Worm (Caenorhabditis elegans) whole organism, L4 larva: ENCODE results near the gene R05G9.3.

Experiments
- F44E2.7 ChIP-seq: fragments of 200-800 bp; sonication (Bioruptor generic); IDR thresholded peaks from 2 replicates; pipeline ENCODE4 v2.1.2; 2022; ENCODE audit warnings: missing genetic modification characterization, missing compliant biosample characterization
- daf-8 ChIP-seq: fragments of 200-800 bp; sonication (Bioruptor generic); IDR thresholded peaks from 2 replicates; pipeline ENCODE4 v1.3.6; 2022; ENCODE audit warnings: missing genetic modification characterization, missing compliant biosample characterization
- egl-27 ChIP-seq: sonication (generic microtip); optimal IDR thresholded peaks from 3 replicates; lab custom pipeline; 2017; ENCODE audit warnings: missing biosample characterization, missing genetic modification reagents, missing genetic modification characterization
- fos-1 ChIP-seq: fragments of 150-350 bp; optimal IDR thresholded peaks from 2 replicates; lab custom pipeline; 2014; ENCODE audit warnings: missing biosample characterization, missing genetic modification characterization
- lir-3 ChIP-seq: sonication (generic microtip); optimal IDR thresholded peaks from 2 replicates; lab custom pipeline; 2016; ENCODE audit warnings: mild to moderate bottlenecking, missing genetic modification characterization, missing compliant biosample characterization
- mes-2 ChIP-seq: sonication (generic microtip); optimal IDR thresholded peaks from 2 replicates; lab custom pipeline; 2016; ENCODE audit warnings: missing genotype, mild to moderate bottlenecking, missing genetic modification characterization, missing compliant biosample characterization; ENCODE audit not compliant: poor library complexity, severe bottlenecking
- nhr-41 ChIP-seq: fragments of 200-800 bp; sonication (Bioruptor generic); IDR thresholded peaks from 2 replicates; pipeline ENCODE4 v1.3.6; 2022; ENCODE audit warnings: missing genetic modification reagents, missing genetic modification characterization, missing compliant biosample characterization
- snpc-4 ChIP-seq: fragments of 150-350 bp; optimal IDR thresholded peaks from 2 replicates; lab custom pipeline; 2014; ENCODE audit warnings: missing biosample characterization, missing genetic modification characterization

DNA sequence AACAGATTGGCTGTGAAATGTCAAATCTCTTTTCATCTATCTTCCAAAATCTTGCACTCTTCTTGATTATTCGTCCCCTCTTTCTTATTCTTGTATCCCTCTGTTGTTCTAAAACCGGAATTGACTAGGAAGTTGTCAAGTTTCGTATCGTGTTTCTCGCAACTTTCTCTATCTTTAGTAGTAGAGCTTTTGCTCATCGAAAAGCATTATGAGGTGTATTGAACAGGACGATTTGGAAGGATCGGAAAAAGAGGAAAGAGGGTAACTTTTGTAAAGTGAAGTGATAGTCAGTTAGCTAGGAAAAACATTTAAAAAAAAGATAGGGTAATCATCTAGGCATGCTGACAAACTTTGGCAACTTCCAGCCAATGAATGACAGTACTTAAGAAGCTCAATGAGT, 4.8 kb downstream of the R05G9.3 start:
- TF ChIP-seq egl-27 (tag; lab: Kevin White, UChicago) (no peak), mes-2 (tag; lab: Kevin White, UChicago) (no peak), daf-8 (GFP tag; lab: Robert Waterston, UW) (no peak), fos-1 (no peak), snpc-4 (tag; lab: Kevin White, UChicago) (no peak), nhr-41 (GFP tag; lab: Robert Waterston, UW) (no peak), F44E2.7 (GFP tag; lab: Robert Waterston, UW) (no peak), lir-3 (tag; lab: Kevin White, UChicago) (no peak)
